Worm (Caenorhabditis elegans): ENCODE data around the gene T20G5.9.

DNA sequence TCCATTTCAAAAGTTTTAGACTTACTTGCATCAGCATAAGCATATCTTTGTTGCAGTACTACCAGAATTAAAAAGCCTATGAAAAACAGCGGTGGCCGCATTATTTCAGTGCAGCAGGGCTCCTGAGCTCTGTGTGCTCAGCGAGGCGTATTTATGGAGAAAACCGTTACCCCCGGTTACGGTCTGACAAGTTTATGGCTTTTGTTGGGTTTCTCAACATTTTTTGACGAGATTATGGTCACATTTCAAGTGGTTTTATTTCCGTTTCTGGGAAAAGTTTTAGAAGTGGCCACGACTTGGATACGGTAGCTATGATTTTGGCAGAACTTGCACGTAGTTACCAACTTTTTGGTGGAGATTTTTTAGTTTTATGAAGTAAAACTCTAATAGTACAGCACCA lies 24.3 kb downstream of the T20G5.9 start, which contains the start of gene paml-1:
- TF ChIP-seq hmg-4 (GFP tag; optimal IDR thresholded peaks at IDR 0.05), result no peak
- no peak for TF ChIP-seq B0310.2 (tag; optimal IDR thresholded peaks at IDR 0.05)
- no peak for TF ChIP-seq ama-1 (optimal IDR thresholded peaks at IDR 0.05)
- no peak for TF ChIP-seq ceh-36 (tag; optimal IDR thresholded peaks at IDR 0.05)
- TF ChIP-seq hnd-1 (tag; optimal IDR thresholded peaks at IDR 0.05), result no peak
- TF ChIP-seq hmbx-1 (tag; optimal IDR thresholded peaks at IDR 0.05), result no peak
- TF ChIP-seq tbx-11 (GFP tag; IDR thresholded peaks at IDR 0.05), result no peak
- TF ChIP-seq ceh-13 (GFP tag; optimal IDR thresholded peaks at IDR 0.05), result no peak
- TF ChIP-seq flt-1 (GFP tag; IDR thresholded peaks at IDR 0.05), result no peak
- TF ChIP-seq tbx-37 (GFP tag; conservative IDR thresholded peaks at IDR 0.05), result no peak

Measured in whole organism, early embryonic.